Fruit fly (Drosophila melanogaster): ENCODE measurements around the gene CG42502.

The CG42502 gene

DNA sequence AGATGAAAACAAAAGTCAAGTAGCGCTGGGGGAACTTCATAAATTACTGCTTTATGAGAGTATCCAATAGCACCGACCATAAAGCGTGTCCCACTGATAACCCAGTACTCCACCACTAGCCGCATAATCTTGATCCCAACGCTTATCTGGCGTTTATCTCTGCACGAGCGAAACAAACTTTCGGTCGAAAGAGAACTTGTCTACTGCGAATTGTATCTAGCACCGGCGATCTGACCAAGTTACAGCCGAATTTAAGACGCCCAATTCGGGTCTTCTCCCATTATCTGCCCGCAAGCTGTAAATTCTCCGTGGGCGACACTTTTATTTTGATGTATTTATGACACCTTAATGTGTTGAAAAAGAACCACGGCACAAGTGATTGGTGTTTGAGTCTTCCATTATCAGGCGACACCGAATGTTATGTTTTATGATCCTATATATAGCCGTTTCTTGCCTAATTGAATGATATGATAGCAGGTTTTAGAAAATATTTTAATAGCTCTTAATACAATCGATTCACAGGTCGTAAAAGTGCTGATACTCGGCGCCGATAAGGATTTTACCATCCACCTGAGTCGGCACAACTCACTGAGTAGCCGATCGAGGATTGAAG lies 21.2 kb downstream of the CG42502 start (continued):
- TF ChIP-seq CG3726 (GFP tag; IDR thresholded peaks at IDR 0.05) (no peak), sug (tag; optimal IDR thresholded peaks at IDR 0.05) (peak; percentile 87), cad (GFP tag; optimal IDR thresholded peaks at IDR 0.05) (no peak), org-1 (GFP tag; optimal IDR thresholded peaks at IDR 0.05) (no peak), CG18011 (GFP tag; optimal IDR thresholded peaks at IDR 0.05) (no peak), dysf (GFP tag; IDR thresholded peaks at IDR 0.05) (no peak), CG7987 (GFP tag; optimal IDR thresholded peaks at IDR 0.05) (no peak), ap (GFP tag; IDR thresholded peaks at IDR 0.05) (no peak), Chrac-16 (GFP tag; optimal IDR thresholded peaks at IDR 0.05) (no peak), Awh (GFP tag; IDR thresholded peaks at IDR 0.05) (no peak), ato (GFP tag; IDR thresholded peaks at IDR 0.05; ENCODE audit: partially characterized antibody) (no peak), B-H2 (GFP tag; optimal IDR thresholded peaks at IDR 0.05) (peak; percentile 3), CG4328 (GFP tag; optimal IDR thresholded peaks at IDR 0.05) (no peak), CG13424 (tag; optimal IDR thresholded peaks at IDR 0.05) (no peak), Spps (tag; optimal IDR thresholded peaks at IDR 0.05) (no peak), Nf-YC (tag; optimal IDR thresholded peaks at IDR 0.05) (peak; percentile 28), CG1647 (GFP tag; optimal IDR thresholded peaks at IDR 0.05) (no peak), CG11560 (tag; IDR thresholded peaks at IDR 0.05) (no peak), CG17328 (GFP tag; IDR thresholded peaks at IDR 0.05) (no peak), croc (GFP tag; conservative IDR thresholded peaks at IDR 0.05) (no peak), CG3847 (GFP tag; IDR thresholded peaks at IDR 0.05) (no peak), esg (GFP tag; conservative IDR thresholded peaks at IDR 0.05) (no peak)

DNA sequence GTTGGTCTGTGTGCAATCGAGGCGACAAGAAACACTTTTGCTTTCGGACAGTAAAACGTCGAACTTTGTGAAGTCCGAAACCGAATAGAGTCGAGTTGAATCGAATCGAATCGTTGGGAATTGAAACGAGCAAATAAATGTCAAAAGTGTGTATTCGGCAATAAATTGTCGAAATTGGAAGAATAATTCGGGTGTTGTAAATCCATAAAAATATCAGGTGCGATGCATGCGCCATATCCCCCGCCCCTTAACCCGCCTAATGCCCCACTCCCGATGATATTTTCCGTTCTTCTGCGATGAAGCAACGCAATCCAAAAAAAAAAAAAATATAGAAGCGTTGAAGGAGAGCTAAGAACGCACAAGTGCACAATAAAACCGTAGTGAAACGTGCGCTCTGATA lies 22.1 kb downstream of the CG42502 start:
- 0 out of 3 replicates have a peak, but pooled peaks have one; percentile 31 for TF ChIP-seq CG2199 (GFP tag; IDR thresholded peaks at IDR 0.05)
- no peak for TF ChIP-seq E2f1 (GFP tag; IDR thresholded peaks at IDR 0.05)
- TF ChIP-seq CG15601 (tag; optimal IDR thresholded peaks at IDR 0.05), result peak; percentile 22
- peak; percentile 76 for TF ChIP-seq sens (GFP tag)
- peak; percentile 20 for TF ChIP-seq sqz (GFP tag; optimal IDR thresholded peaks at IDR 0.05)
- peak; percentile 15 for TF ChIP-seq sd (tag; optimal IDR thresholded peaks at IDR 0.05)
- no peak for TF ChIP-seq CG14667 (GFP tag; IDR thresholded peaks at IDR 0.05)
- peak; percentile 21 for TF ChIP-seq CG17359 (tag; optimal IDR thresholded peaks at IDR 0.05)
- TF ChIP-seq cwo (GFP tag; optimal IDR thresholded peaks at IDR 0.05), result peak; percentile 38
- no peak for TF ChIP-seq CG5953 (GFP tag; IDR thresholded peaks at IDR 0.05)
- no peak for TF ChIP-seq unc-4 (GFP tag; IDR thresholded peaks at IDR 0.05; ENCODE audit: partially characterized antibody)
- TF ChIP-seq exex (tag; optimal IDR thresholded peaks at IDR 0.05), result peak; percentile 16
- TF ChIP-seq Deaf1 (tag; optimal IDR thresholded peaks at IDR 0.05), result peak; percentile 22
- peak; percentile 22; the same call in 1 of the 2 replicates for TF ChIP-seq CG7372 (GFP tag; IDR thresholded peaks at IDR 0.05)
- peak; percentile 61 for TF ChIP-seq Med (GFP tag)
- peak; percentile 43 for TF ChIP-seq Blimp-1 (GFP tag; optimal IDR thresholded peaks at IDR 0.05)
- peak; percentile 44 for TF ChIP-seq sug (tag; optimal IDR thresholded peaks at IDR 0.05)

DNA sequence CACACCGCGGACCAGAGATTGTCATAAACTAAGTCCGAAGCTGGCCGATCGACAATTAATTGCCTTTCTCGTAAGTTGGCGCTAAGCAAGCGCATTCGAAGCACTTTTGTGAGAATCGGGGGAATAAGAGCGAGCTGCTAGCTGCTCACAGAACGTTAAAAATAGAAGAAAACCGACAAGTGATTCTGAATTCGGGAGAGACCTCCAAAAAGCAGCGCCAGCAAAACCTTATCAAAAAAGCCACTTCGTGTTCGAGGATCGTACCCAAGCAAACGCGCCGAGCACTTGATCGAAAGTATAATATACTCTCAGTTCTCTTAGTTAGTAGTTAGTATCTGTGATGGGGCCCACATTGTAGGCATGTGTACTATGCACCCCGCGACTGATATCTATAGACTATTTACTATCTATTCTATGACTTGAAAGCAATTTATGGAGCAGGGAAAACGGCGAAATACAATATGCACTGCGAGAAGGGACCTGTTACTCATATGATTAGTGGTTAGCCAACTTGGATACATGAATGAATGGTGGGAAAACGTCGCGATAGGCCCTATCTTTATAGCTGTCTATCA lies 23.6 kb downstream of the CG42502 start:
- TF ChIP-seq HLH4C (GFP tag; IDR thresholded peaks at IDR 0.05; ENCODE audit: partially characterized antibody) (no peak), CG4404 (GFP tag; IDR thresholded peaks at IDR 0.05) (no peak), mirr (GFP tag; optimal IDR thresholded peaks at IDR 0.05) (peak; percentile 72), Aef1 (GFP tag; IDR thresholded peaks at IDR 0.05) (no peak), h (optimal IDR thresholded peaks at IDR 0.05) (no peak), otp (GFP tag; IDR thresholded peaks at IDR 0.05) (no peak), CG2199 (GFP tag; IDR thresholded peaks at IDR 0.05) (0 out of 3 replicates have a peak, but pooled peaks have one; percentile 57), exex (tag; optimal IDR thresholded peaks at IDR 0.05) (peak; percentile 70), CG34376 (GFP tag; optimal IDR thresholded peaks at IDR 0.05) (peak; percentile 66), CG11695 (GFP tag; IDR thresholded peaks at IDR 0.05) (no peak), CG18599 (GFP tag; optimal IDR thresholded peaks at IDR 0.05) (peak; percentile 12), eve (GFP tag; optimal IDR thresholded peaks at IDR 0.05) (no peak), CG13424 (tag; optimal IDR thresholded peaks at IDR 0.05) (no peak), Bteb2 (GFP tag; optimal IDR thresholded peaks at IDR 0.05) (no peak), sd (tag; optimal IDR thresholded peaks at IDR 0.05) (no peak)
